Worm (Caenorhabditis elegans): ENCODE results near the gene F44F4.10.

DNA sequence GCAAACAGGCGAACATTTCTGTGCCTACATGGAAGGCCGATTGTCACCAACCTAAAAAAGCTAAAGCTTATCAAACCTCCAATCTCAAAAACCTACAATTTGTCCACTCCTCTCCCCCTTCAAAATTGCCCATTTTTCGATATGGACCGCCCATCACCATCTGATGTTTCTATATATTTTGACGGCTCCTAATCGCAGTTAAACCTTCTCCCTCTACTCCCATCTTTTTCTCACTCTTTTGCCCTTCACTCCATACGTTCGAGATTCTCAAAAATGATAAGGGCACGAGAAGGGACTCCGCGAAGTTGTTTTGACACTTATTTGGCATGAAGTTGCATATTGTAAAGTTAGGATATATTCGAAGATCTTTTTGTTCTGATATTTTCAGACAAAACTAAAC, 42.1 kb upstream of the F44F4.10 start:
- TF ChIP-seq T07F8.4 (tag; optimal IDR thresholded peaks at IDR 0.05) = no peak
- TF ChIP-seq efl-1 (GFP tag; optimal IDR thresholded peaks at IDR 0.05) = no peak
- no peak for TF ChIP-seq hrde-1 (tag; optimal IDR thresholded peaks at IDR 0.05; ENCODE audit: borderline replicate concordance)
- no peak for TF ChIP-seq snpc-4 (GFP tag; optimal IDR thresholded peaks at IDR 0.05)
- no peak for TF ChIP-seq snpc-4 (tag; optimal IDR thresholded peaks at IDR 0.05)
- TF ChIP-seq ama-1 (optimal IDR thresholded peaks at IDR 0.05) = no peak
- TF ChIP-seq ama-1 (GFP tag; optimal IDR thresholded peaks at IDR 0.05) = no peak
- TF ChIP-seq unc-62 (GFP tag; optimal IDR thresholded peaks at IDR 0.05) = no peak
- TF ChIP-seq sea-2 (GFP tag; IDR thresholded peaks at IDR 0.05) = no peak
- no peak for TF ChIP-seq egl-44 (GFP tag; IDR thresholded peaks at IDR 0.05)
- no peak for TF ChIP-seq lsy-27 (tag; optimal IDR thresholded peaks at IDR 0.05; ENCODE audit: borderline replicate concordance, insufficient read depth)
